Worm (Caenorhabditis elegans) whole organism, early embryonic: Measurements from ENCODE around the gene fbxc-58.

Source experiments
- B0310.2 ChIP-seq: sonication (generic microtip); optimal IDR thresholded peaks from 2 replicates; lab custom pipeline; 2016; ENCODE audit warnings: mild to moderate bottlenecking, missing genetic modification characterization, missing compliant biosample characterization
- F13C5.2 ChIP-seq: sonication (generic microtip); optimal IDR thresholded peaks from 2 replicates; lab custom pipeline; 2017; ENCODE audit warnings: mild to moderate bottlenecking, missing genetic modification characterization, inconsistent platforms, missing compliant biosample characterization
- aly-1 ChIP-seq: sonication (generic microtip); optimal IDR thresholded peaks from 2 replicates; lab custom pipeline; 2016; ENCODE audit warnings: missing genetic modification characterization, missing compliant biosample characterization
- ama-1 ChIP-seq: fragments of 150-350 bp; optimal IDR thresholded peaks from 2 replicates; lab custom pipeline; 2014
- ceh-13 ChIP-seq: fragments of 200-800 bp; sonication (Bioruptor generic); optimal IDR thresholded peaks from 2 replicates; lab custom pipeline; 2018; ENCODE audit warnings: mild to moderate bottlenecking, missing genetic modification characterization, missing compliant biosample characterization
- ceh-36 ChIP-seq: sonication (generic microtip); optimal IDR thresholded peaks from 2 replicates; lab custom pipeline; 2016; ENCODE audit warnings: missing genetic modification characterization, inconsistent platforms, missing compliant biosample characterization
- ets-7 ChIP-seq: sonication (generic microtip); optimal IDR thresholded peaks from 2 replicates; lab custom pipeline; 2016; ENCODE audit warnings: missing genotype, missing genetic modification characterization, missing compliant biosample characterization
- flt-1 ChIP-seq: fragments of 200-800 bp; sonication (Bioruptor generic); IDR thresholded peaks from 2 replicates; pipeline ENCODE4 v1.3.6; 2022; ENCODE audit warnings: missing genetic modification characterization, missing compliant biosample characterization
- hmbx-1 ChIP-seq: sonication (generic microtip); optimal IDR thresholded peaks from 2 replicates; lab custom pipeline; 2016; ENCODE audit warnings: mild to moderate bottlenecking, missing genetic modification characterization, missing compliant biosample characterization
- hmg-4 ChIP-seq: fragments of 200-800 bp; sonication (Bioruptor generic); optimal IDR thresholded peaks from 2 replicates; lab custom pipeline; 2018; ENCODE audit warnings: mild to moderate bottlenecking, missing genetic modification characterization, missing compliant biosample characterization
- hnd-1 ChIP-seq: sonication (generic microtip); optimal IDR thresholded peaks from 2 replicates; lab custom pipeline; 2016; ENCODE audit warnings: missing genetic modification characterization, missing compliant biosample characterization
- pes-1 ChIP-seq: fragments of 200-800 bp; sonication (Bioruptor generic); IDR thresholded peaks from 2 replicates; pipeline ENCODE4 v1.3.6; 2022; ENCODE audit warnings: missing genetic modification reagents, missing genetic modification characterization, missing compliant biosample characterization
- scrt-1 ChIP-seq: fragments of 200-800 bp; sonication (Bioruptor generic); IDR thresholded peaks from 2 replicates; pipeline ENCODE4 v1.3.6; 2022; ENCODE audit warnings: missing genetic modification characterization, missing compliant biosample characterization
- sea-1 ChIP-seq: fragments of 200-800 bp; sonication (Bioruptor generic); conservative IDR thresholded peaks from 2 replicates; pipeline ENCODE4 v1.3.6; 2022; ENCODE audit warnings: missing genetic modification characterization, missing compliant biosample characterization
- tbx-11 ChIP-seq: fragments of 200-800 bp; sonication (Bioruptor generic); IDR thresholded peaks from 2 replicates; pipeline ENCODE4 v1.3.6; 2022; ENCODE audit warnings: missing genetic modification characterization, missing compliant biosample characterization
- tbx-37 ChIP-seq: fragments of 200-800 bp; sonication (Bioruptor generic); conservative IDR thresholded peaks from 2 replicates; pipeline ENCODE4 v1.3.6; 2022; ENCODE audit warnings: missing genetic modification reagents, missing genetic modification characterization, missing compliant biosample characterization
- tra-4 ChIP-seq: sonication (generic microtip); optimal IDR thresholded peaks from 2 replicates; lab custom pipeline; 2017; ENCODE audit warnings: missing genetic modification characterization, missing compliant biosample characterization

Gene fbxc-58

ce11 chrIV:9403761-9404420 is 32.6 kb downstream of the fbxc-58 start:
- no peak for TF ChIP-seq ceh-36 (tag; lab: Kevin White, UChicago)
- TF ChIP-seq tbx-11, result no peak
- TF ChIP-seq pes-1 (GFP tag; lab: Robert Waterston, UW), result no peak
- TF ChIP-seq ets-7 (tag; lab: Kevin White, UChicago), result no peak
- TF ChIP-seq ceh-13 (GFP tag; lab: Kevin White, UChicago), result no peak
- TF ChIP-seq hnd-1 (tag; lab: Kevin White, UChicago), result no peak

- TF ChIP-seq ceh-13 (GFP tag; lab: Kevin White, UChicago), result no peak
- TF ChIP-seq flt-1 (GFP tag; lab: Robert Waterston, UW), result no peak
- TF ChIP-seq ama-1 (lab: Kevin White, UChicago), result no peak
- TF ChIP-seq tbx-11, result no peak
- no peak for TF ChIP-seq tbx-37 (GFP tag; lab: Robert Waterston, UW)
- no peak for TF ChIP-seq sea-1 (GFP tag; lab: Robert Waterston, UW)
- TF ChIP-seq hmg-4 (GFP tag; lab: Kevin White, UChicago), result no peak
- TF ChIP-seq hmbx-1 (tag; lab: Kevin White, UChicago), result no peak
- TF ChIP-seq F13C5.2, result no peak
- no peak for TF ChIP-seq scrt-1 (GFP tag; lab: Robert Waterston, UW)
- no peak for TF ChIP-seq tra-4 (tag; lab: Kevin White, UChicago)
- no peak for TF ChIP-seq pes-1 (GFP tag; lab: Robert Waterston, UW)
- TF ChIP-seq ceh-36 (tag; lab: Kevin White, UChicago), result no peak
Observed at ce11 chrIV:9408004-9408403, 36.7 kb downstream of the fbxc-58 start, which contains the start of gene F56D5.5. Gene F56D5.5 (minus strand): TSS chrIV:9408104.

- no peak for TF ChIP-seq pes-1 (GFP tag; lab: Robert Waterston, UW)
- TF ChIP-seq scrt-1 (GFP tag; lab: Robert Waterston, UW), result no peak
- no peak for TF ChIP-seq ceh-36 (tag; lab: Kevin White, UChicago)
- no peak for TF ChIP-seq hnd-1 (tag; lab: Kevin White, UChicago)
- TF ChIP-seq hmbx-1 (tag; lab: Kevin White, UChicago), result no peak
- no peak for TF ChIP-seq aly-1 (tag; lab: Kevin White, UChicago)
- TF ChIP-seq tra-4 (tag; lab: Kevin White, UChicago), result no peak
- TF ChIP-seq tbx-11, result no peak
- TF ChIP-seq flt-1 (GFP tag; lab: Robert Waterston, UW), result no peak
- no peak for TF ChIP-seq ama-1 (lab: Kevin White, UChicago)
- no peak for TF ChIP-seq hmg-4 (GFP tag; lab: Kevin White, UChicago)
- TF ChIP-seq B0310.2, result no peak
Observed at ce11 chrIV:9422408-9422807, 51.1 kb downstream of the fbxc-58 start, which contains the start of gene F56D5.9. Gene F56D5.9 (minus strand): TSS chrIV:9422508.
